Fruit fly (Drosophila melanogaster): ENCODE results near the gene Sf3b3.

Sf3b3 gene

DNA sequence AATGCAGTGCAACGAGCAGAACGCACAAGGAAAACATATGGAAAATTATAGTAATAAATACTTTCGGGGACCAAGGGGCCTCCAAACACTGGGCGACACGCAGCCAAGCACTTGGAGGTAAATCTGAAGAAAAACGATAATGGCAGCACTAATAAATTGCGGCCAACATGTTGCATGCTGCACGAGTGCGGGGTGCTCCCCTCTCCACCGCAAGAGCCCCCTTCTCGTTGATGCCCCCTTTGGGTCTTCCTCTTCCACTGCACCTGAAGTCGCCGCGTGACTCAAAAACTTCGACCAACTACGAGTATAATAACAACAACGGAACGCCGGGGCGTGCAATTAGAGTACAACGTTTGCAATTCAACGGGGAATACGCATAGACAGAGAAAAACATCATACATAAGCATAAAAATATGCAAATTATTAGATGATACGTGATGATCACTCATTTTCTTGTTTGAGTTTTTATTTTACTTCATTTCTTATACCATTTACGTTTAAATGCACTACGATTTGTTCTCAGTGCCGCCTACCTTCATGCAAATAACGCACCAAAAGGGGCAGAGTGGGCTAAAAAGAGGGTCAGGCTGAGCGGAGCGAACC is 31.2 kb downstream of the Sf3b3 start:
- TF ChIP-seq CG4496 (GFP tag; IDR thresholded peaks at IDR 0.05), result peak; percentile 81
- peak; percentile 78 for TF ChIP-seq CG8159 (tag; optimal IDR thresholded peaks at IDR 0.05)
- no peak for TF ChIP-seq EcR (GFP tag; optimal IDR thresholded peaks at IDR 0.05)
- TF ChIP-seq Pif1B (GFP tag; optimal IDR thresholded peaks at IDR 0.05), result no peak
- TF ChIP-seq fd96Ca (GFP tag; IDR thresholded peaks at IDR 0.05), result peak; percentile 67; the same call in 2 of the 3 replicates
- TF ChIP-seq CG8301 (tag; optimal IDR thresholded peaks at IDR 0.05), result peak; percentile 79
- peak; percentile 74 for TF ChIP-seq Ets98B (GFP tag; IDR thresholded peaks at IDR 0.05)
- no peak for TF ChIP-seq CG10348 (GFP tag; IDR thresholded peaks at IDR 0.05)
- peak; percentile 77 for TF ChIP-seq CG9948 (tag; optimal IDR thresholded peaks at IDR 0.05)
- TF ChIP-seq D1 (tag; optimal IDR thresholded peaks at IDR 0.05), result no peak
- TF ChIP-seq CG15710 (tag; optimal IDR thresholded peaks at IDR 0.05), result peak; percentile 73
- TF ChIP-seq CG14655 (GFP tag; optimal IDR thresholded peaks at IDR 0.05), result peak; percentile 78
- TF ChIP-seq CG13204 (GFP tag; optimal IDR thresholded peaks at IDR 0.05), result peak; percentile 24
- TF ChIP-seq CG17806 (tag; optimal IDR thresholded peaks at IDR 0.05), result peak; percentile 81
- TF ChIP-seq Pif1A (GFP tag; optimal IDR thresholded peaks at IDR 0.05), result peak; percentile 37
- peak; percentile 76 for TF ChIP-seq CG34367 (tag; optimal IDR thresholded peaks at IDR 0.05)
- TF ChIP-seq rn (GFP tag; IDR thresholded peaks at IDR 0.05), result 0 out of 2 replicates have a peak, but pooled peaks have one; percentile 60
- peak; percentile 77 for TF ChIP-seq CG32121 (GFP tag; IDR thresholded peaks at IDR 0.05)
- peak; percentile 43 for TF ChIP-seq gl (tag; optimal IDR thresholded peaks at IDR 0.05)
- TF ChIP-seq CG12605 (GFP tag; IDR thresholded peaks at IDR 0.05), result peak; percentile 61; the same call in 1 of the 2 replicates
- TF ChIP-seq Snoo (tag; optimal IDR thresholded peaks at IDR 0.05), result peak; percentile 50

DNA sequence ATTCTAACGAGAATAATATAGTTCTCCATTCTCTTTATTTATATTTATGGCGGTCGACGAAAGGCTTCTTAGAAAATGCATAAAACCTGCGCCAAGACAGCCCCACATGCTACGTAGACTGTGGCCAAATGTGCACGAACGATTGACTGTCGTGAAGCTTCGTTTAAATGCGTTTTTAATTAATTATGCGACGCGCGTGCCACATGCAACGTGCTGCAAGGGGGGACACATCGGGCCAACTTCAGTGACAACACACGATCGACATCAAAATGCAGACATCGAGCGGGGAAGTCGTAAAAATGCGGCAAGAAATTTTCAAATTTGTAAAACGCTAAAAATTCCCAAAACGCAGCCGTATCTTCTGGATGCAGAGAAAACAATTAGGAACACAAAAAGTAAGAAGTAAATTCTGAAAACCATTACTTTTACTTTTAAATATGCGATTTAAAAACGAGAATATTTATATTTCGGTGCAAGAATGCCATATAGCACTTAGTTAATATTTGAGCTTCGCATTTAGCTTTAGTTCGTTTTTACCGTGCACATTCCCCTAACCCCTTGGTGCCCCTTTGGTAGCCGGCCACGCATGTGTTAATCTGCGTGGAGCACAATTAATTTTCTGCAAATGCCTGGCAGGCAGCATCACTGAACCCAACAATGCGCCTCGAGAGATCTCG is 33.2 kb downstream of the Sf3b3 start:
- TF ChIP-seq CG12605 (GFP tag; IDR thresholded peaks at IDR 0.05), result peak; percentile 47; the same call in 1 of the 2 replicates
- TF ChIP-seq Snoo (tag; optimal IDR thresholded peaks at IDR 0.05), result peak; percentile 58
- peak; percentile 65 for TF ChIP-seq CG8301 (tag; optimal IDR thresholded peaks at IDR 0.05)
- peak; percentile 32 for TF ChIP-seq CG9948 (tag; optimal IDR thresholded peaks at IDR 0.05)
- TF ChIP-seq fd96Ca (GFP tag; IDR thresholded peaks at IDR 0.05), result 0 out of 3 replicates have a peak, but pooled peaks have one; percentile 7
- TF ChIP-seq Ets98B (GFP tag; IDR thresholded peaks at IDR 0.05), result peak; percentile 63
- no peak for TF ChIP-seq EcR (GFP tag; optimal IDR thresholded peaks at IDR 0.05)
- TF ChIP-seq gl (tag; optimal IDR thresholded peaks at IDR 0.05), result no peak
- no peak for TF ChIP-seq CG13204 (GFP tag; optimal IDR thresholded peaks at IDR 0.05)
- TF ChIP-seq CG10348 (GFP tag; IDR thresholded peaks at IDR 0.05), result no peak
- TF ChIP-seq Pif1B (GFP tag; optimal IDR thresholded peaks at IDR 0.05), result no peak
- no peak for TF ChIP-seq D1 (tag; optimal IDR thresholded peaks at IDR 0.05)
- peak; percentile 23 for TF ChIP-seq CG34367 (tag; optimal IDR thresholded peaks at IDR 0.05)
- peak; percentile 33; the same call in 1 of the 2 replicates for TF ChIP-seq CG32121 (GFP tag; IDR thresholded peaks at IDR 0.05)
- TF ChIP-seq rn (GFP tag; IDR thresholded peaks at IDR 0.05), result no peak
- peak; percentile 47 for TF ChIP-seq CG15710 (tag; optimal IDR thresholded peaks at IDR 0.05)
- peak; percentile 52 for TF ChIP-seq Pif1A (GFP tag; optimal IDR thresholded peaks at IDR 0.05)
- TF ChIP-seq CG8159 (tag; optimal IDR thresholded peaks at IDR 0.05), result peak; percentile 55
- peak; percentile 71 for TF ChIP-seq CG14655 (GFP tag; optimal IDR thresholded peaks at IDR 0.05)
- peak; percentile 72; the same call in 2 of the 3 replicates for TF ChIP-seq CG4496 (GFP tag; IDR thresholded peaks at IDR 0.05)
- peak; percentile 58 for TF ChIP-seq CG17806 (tag; optimal IDR thresholded peaks at IDR 0.05)

DNA sequence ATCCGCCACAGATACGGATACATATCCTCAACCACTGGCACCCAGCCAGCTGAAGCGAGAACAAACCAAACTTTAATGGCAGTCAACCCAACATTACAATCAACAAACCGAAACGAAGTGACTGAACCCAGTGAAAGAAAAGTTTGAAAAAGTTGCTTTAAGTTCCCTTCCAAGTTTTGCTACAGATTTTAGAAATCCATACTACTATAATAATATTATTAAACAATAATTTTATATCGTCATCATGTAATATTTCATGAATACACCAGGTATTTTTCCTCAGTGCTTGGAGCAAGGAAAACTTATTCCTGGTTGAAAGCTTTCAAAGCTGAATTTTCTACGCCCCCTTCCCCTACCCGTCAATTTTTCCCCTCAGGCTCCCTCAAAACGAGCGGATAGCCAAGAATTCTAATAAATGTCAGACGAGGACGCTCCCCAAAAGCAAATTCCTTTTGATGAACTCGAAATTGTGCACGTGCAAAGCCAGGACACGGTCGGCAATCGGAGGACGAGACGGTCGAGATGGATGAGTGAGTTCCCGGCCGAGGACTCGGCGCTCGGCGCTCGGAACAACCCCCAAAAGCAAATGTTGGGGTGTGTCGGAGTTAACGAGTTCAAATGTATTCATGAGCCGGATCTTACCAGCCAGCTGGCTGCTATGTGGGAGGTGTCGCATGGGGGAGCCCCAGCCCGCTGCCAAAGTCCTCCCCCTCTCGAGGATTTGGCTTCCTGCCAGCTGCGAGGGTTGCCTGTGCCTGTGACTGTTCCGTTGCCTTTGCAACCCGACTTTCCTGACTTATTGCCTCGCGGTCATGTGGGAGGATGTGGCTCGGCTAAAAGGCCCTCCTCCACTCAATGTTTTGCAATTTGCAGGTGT is 36.0 kb downstream of the Sf3b3 start:
- 0 out of 3 replicates have a peak, but pooled peaks have one; percentile 20 for TF ChIP-seq CG4496 (GFP tag; IDR thresholded peaks at IDR 0.05)
- TF ChIP-seq fd96Ca (GFP tag; IDR thresholded peaks at IDR 0.05), result no peak
- TF ChIP-seq CG32121 (GFP tag; IDR thresholded peaks at IDR 0.05), result no peak
- no peak for TF ChIP-seq rn (GFP tag; IDR thresholded peaks at IDR 0.05)
- peak; percentile 43 for TF ChIP-seq CG9948 (tag; optimal IDR thresholded peaks at IDR 0.05)
- TF ChIP-seq CG8301 (tag; optimal IDR thresholded peaks at IDR 0.05), result peak; percentile 27
- TF ChIP-seq CG34367 (tag; optimal IDR thresholded peaks at IDR 0.05), result no peak
- TF ChIP-seq CG15710 (tag; optimal IDR thresholded peaks at IDR 0.05), result peak; percentile 14
- TF ChIP-seq Pif1B (GFP tag; optimal IDR thresholded peaks at IDR 0.05), result no peak
- TF ChIP-seq EcR (GFP tag; optimal IDR thresholded peaks at IDR 0.05), result no peak
- TF ChIP-seq CG10348 (GFP tag; IDR thresholded peaks at IDR 0.05), result no peak
- no peak for TF ChIP-seq Ets98B (GFP tag; IDR thresholded peaks at IDR 0.05)
- TF ChIP-seq CG8159 (tag; optimal IDR thresholded peaks at IDR 0.05), result peak; percentile 70
- TF ChIP-seq CG17806 (tag; optimal IDR thresholded peaks at IDR 0.05), result peak; percentile 59
- TF ChIP-seq Pif1A (GFP tag; optimal IDR thresholded peaks at IDR 0.05), result peak; percentile 43
- TF ChIP-seq CG14655 (GFP tag; optimal IDR thresholded peaks at IDR 0.05), result peak; percentile 45
- TF ChIP-seq CG12605 (GFP tag; IDR thresholded peaks at IDR 0.05), result 0 out of 2 replicates have a peak, but pooled peaks have one; percentile 23
- no peak for TF ChIP-seq gl (tag; optimal IDR thresholded peaks at IDR 0.05)
- peak; percentile 26 for TF ChIP-seq Snoo (tag; optimal IDR thresholded peaks at IDR 0.05)
- no peak for TF ChIP-seq D1 (tag; optimal IDR thresholded peaks at IDR 0.05)
- TF ChIP-seq CG13204 (GFP tag; optimal IDR thresholded peaks at IDR 0.05), result peak; percentile 5

DNA sequence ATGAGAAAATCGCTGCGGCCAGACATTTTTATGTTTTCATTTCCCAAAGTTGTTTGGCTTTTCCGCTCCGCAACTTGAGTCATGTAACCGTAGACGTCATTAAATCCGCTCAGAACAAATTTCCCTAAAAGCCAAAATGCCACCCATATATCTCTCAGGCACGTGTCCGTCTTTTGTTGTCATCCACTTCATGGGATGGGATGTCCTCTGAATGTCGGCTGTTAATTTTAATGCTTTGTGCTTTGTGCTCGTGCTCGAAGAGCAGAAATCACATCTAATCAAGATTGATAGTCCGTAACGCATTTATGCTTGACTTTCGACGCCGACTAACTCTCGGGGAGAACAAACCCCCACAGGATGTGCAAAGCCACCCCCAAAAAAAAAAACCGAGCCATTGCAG is 38.2 kb downstream of the Sf3b3 start:
- TF ChIP-seq CG4496 (GFP tag; IDR thresholded peaks at IDR 0.05), result no peak
- TF ChIP-seq CG8159 (tag; optimal IDR thresholded peaks at IDR 0.05), result no peak
- TF ChIP-seq CG15710 (tag; optimal IDR thresholded peaks at IDR 0.05), result no peak

Measured in whole organism, pupa.